Worm (Caenorhabditis elegans) whole organism, L2 larva: ENCODE data around the gene nspd-3.

Source experiments
- fos-1 ChIP-seq: fragments of 150-350 bp; optimal IDR thresholded peaks from 2 replicates; lab custom pipeline; 2014; ENCODE audit warnings: missing biosample characterization, missing genetic modification characterization
- lin-11 ChIP-seq: fragments of 150-350 bp; sonication (generic microtip); optimal IDR thresholded peaks from 2 replicates; lab custom pipeline; 2014; ENCODE audit warnings: missing biosample characterization, missing genetic modification characterization, inconsistent platforms, mixed read lengths
- nhr-21 ChIP-seq: fragments of 150-350 bp; optimal IDR thresholded peaks from 2 replicates; lab custom pipeline; 2014; ENCODE audit warnings: missing biosample characterization, missing genetic modification characterization

The nspd-3 gene

DNA sequence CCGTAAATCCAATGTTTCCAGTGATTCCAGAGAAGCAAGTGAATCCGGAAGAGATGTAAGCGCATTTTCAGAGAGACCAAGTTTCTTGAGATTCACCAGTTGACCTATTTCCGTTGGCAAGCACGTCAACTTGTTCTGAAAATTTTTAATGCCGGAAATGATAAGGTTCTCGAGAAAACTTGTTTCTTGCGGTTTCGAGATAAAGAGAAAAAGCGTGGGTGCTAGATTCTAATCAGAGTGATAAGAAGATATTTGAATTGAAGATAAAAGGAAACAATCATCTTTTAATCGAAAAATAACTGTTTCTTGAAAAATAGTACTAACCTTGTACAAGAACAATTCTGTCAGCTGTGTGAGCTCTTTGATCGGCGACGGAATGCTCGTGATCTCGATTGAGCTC lies 31.1 kb downstream of the nspd-3 start:
- no peak for TF ChIP-seq lin-11 (tag; lab: Kevin White, UChicago)
- TF ChIP-seq fos-1 (tag; lab: Kevin White, UChicago): peak; percentile 45
- TF ChIP-seq, all 48 proteins: peak for 1

DNA sequence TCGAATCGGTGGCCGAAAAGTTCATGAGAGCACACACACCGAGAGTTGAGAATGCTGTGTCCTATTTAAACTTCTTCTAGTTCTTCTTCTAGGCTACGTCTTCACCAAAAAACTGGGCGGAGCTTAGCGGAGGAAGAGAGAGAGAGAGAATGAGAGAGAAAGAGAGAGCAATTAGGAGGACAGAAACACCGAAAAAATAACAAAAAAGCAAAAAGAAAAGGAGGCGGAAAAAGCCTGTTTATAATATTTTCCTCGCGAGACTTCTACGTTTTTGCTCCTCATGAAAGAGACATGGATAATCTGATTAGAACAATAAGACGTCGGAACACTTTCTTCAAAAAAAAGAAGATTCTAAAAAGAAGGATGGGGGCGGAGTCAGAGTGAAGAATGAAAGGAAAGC lies 40.8 kb downstream of the nspd-3 start, which contains the start of gene tkr-3:
Gene tkr-3 (minus strand): TSS at position 101 of the 400 bp plus-strand sequence.
- TF ChIP-seq nhr-21 (tag; lab: Kevin White, UChicago): no peak
